Fruit fly (Drosophila melanogaster) whole organism, embryonic: Measurements from ENCODE around the gene Ror.
A peak's percentile ranks its signal among the peaks of the same experiment; 100 is the strongest.

Source experiments
- CG10431 ChIP-seq: fragments of 200-800 bp; sonication (Bioruptor generic); optimal IDR thresholded peaks from 3 replicates; lab custom pipeline; 2018; ENCODE audit warnings: missing biosample characterization, mild to moderate bottlenecking, missing genetic modification characterization
- CG10654 ChIP-seq: fragments of 200-800 bp; sonication (Bioruptor generic); optimal IDR thresholded peaks from 2 replicates; lab custom pipeline; 2016; ENCODE audit warnings: missing biosample characterization, missing genetic modification characterization
- CG13123 ChIP-seq: fragments of 200-800 bp; sonication (Bioruptor generic); optimal IDR thresholded peaks from 2 replicates; lab custom pipeline; 2016; ENCODE audit warnings: missing biosample characterization, missing genetic modification characterization
- CG13775 ChIP-seq: fragments of 200-800 bp; sonication (Bioruptor generic); optimal IDR thresholded peaks from 3 replicates; lab custom pipeline; 2017; ENCODE audit warnings: missing biosample characterization, mild to moderate bottlenecking, missing genetic modification characterization
- CG14860 ChIP-seq: fragments of 200-800 bp; sonication (Bioruptor generic); IDR thresholded peaks from 3 replicates; pipeline ENCODE4 v1.3.6; 2022; ENCODE audit warnings: missing biosample characterization, missing genetic modification characterization; ENCODE audit not compliant: partially characterized antibody
- CG15479 ChIP-seq: fragments of 200-800 bp; sonication (Bioruptor generic); optimal IDR thresholded peaks from 3 replicates; lab custom pipeline; 2019; ENCODE audit warnings: missing biosample characterization, mild to moderate bottlenecking, missing genetic modification characterization, moderate library complexity
- CG15514 ChIP-seq: fragments of 200-800 bp; sonication (Bioruptor generic); optimal IDR thresholded peaks from 3 replicates; lab custom pipeline; 2017; ENCODE audit warnings: missing biosample characterization, missing genetic modification characterization, mild to moderate bottlenecking, moderate library complexity, missing genetic modification reagents
- CG17328 ChIP-seq: fragments of 200-800 bp; sonication (Bioruptor generic); IDR thresholded peaks from 2 replicates; pipeline ENCODE4 v1.3.6; 2022; ENCODE audit warnings: missing biosample characterization, missing genetic modification characterization
- CG17829 ChIP-seq: fragments of 200-800 bp; optimal IDR thresholded peaks from 2 replicates; lab custom pipeline; 2019; ENCODE audit warnings: missing biosample characterization, mild to moderate bottlenecking, missing genetic modification characterization, moderate library complexity
- CG18011 ChIP-seq: fragments of 200-800 bp; sonication (Bioruptor generic); optimal IDR thresholded peaks from 2 replicates; lab custom pipeline; 2017; ENCODE audit warnings: missing biosample characterization, missing genetic modification characterization, mild to moderate bottlenecking, moderate library complexity, missing genotype
- CG18476 ChIP-seq: fragments of 200-800 bp; sonication (Bioruptor generic); optimal IDR thresholded peaks from 2 replicates; lab custom pipeline; 2016; ENCODE audit warnings: missing biosample characterization, mild to moderate bottlenecking, missing genetic modification characterization
- CG3065 ChIP-seq: fragments of 200-800 bp; sonication (Bioruptor generic); optimal IDR thresholded peaks from 2 replicates; lab custom pipeline; 2016; ENCODE audit warnings: missing biosample characterization, missing genetic modification characterization
- CG5180 ChIP-seq: fragments of 200-800 bp; sonication (Bioruptor generic); optimal IDR thresholded peaks from 3 replicates; lab custom pipeline; 2017; ENCODE audit warnings: missing biosample characterization, missing genetic modification characterization, mild to moderate bottlenecking, moderate library complexity, missing genetic modification reagents
- CG5953 ChIP-seq: fragments of 200-800 bp; sonication (Bioruptor generic); IDR thresholded peaks from 2 replicates; pipeline ENCODE4 v1.3.6; 2022; ENCODE audit warnings: missing biosample characterization, missing genetic modification characterization
- CG7271 ChIP-seq: fragments of 200-800 bp; sonication (Bioruptor generic); optimal IDR thresholded peaks from 2 replicates; lab custom pipeline; 2018; ENCODE audit warnings: missing biosample characterization, mild to moderate bottlenecking, missing genetic modification characterization, moderate library complexity
- CG8359 ChIP-seq: fragments of 200-800 bp; sonication (Bioruptor generic); optimal IDR thresholded peaks from 2 replicates; lab custom pipeline; 2017; ENCODE audit warnings: missing biosample characterization, mild to moderate bottlenecking, missing genetic modification characterization, borderline replicate concordance
- CG8765 ChIP-seq: fragments of 200-800 bp; sonication (Bioruptor generic); IDR thresholded peaks from 2 replicates; pipeline ENCODE4 v1.3.6; 2022; ENCODE audit warnings: missing biosample characterization, missing genetic modification characterization
- CG8944 ChIP-seq: fragments of 200-800 bp; sonication (Bioruptor generic); optimal IDR thresholded peaks from 3 replicates; lab custom pipeline; 2016; ENCODE audit warnings: missing biosample characterization, missing genetic modification characterization
- CG9215 ChIP-seq: fragments of 200-800 bp; sonication (Bioruptor generic); IDR thresholded peaks from 2 replicates; pipeline ENCODE4 v1.3.6; 2022; ENCODE audit warnings: missing biosample characterization, missing genetic modification characterization
- Doc2 ChIP-seq: fragments of 200-800 bp; sonication (Bioruptor generic); IDR thresholded peaks from 2 replicates; pipeline ENCODE4 v1.3.6; 2022; ENCODE audit warnings: missing biosample characterization, missing genetic modification characterization
- Ets97D ChIP-seq: fragments of 200-800 bp; sonication (Bioruptor generic); optimal IDR thresholded peaks from 3 replicates; lab custom pipeline; 2016; ENCODE audit warnings: missing biosample characterization, missing genetic modification characterization
- Fer1 ChIP-seq: fragments of 200-800 bp; sonication (Bioruptor generic); optimal IDR thresholded peaks from 2 replicates; lab custom pipeline; 2017; ENCODE audit warnings: missing biosample characterization, mild to moderate bottlenecking, missing genetic modification characterization
- HLH54F ChIP-seq: fragments of 200-800 bp; sonication (Bioruptor generic); optimal IDR thresholded peaks from 3 replicates; lab custom pipeline; 2016; ENCODE audit warnings: missing biosample characterization, missing genetic modification characterization
- HmgD ChIP-seq: fragments of 200-800 bp; sonication (Bioruptor generic); optimal IDR thresholded peaks from 3 replicates; lab custom pipeline; 2016; ENCODE audit warnings: missing biosample characterization, missing genetic modification characterization
- Hr78 ChIP-seq, 2 experiments: fragments of 200-800 bp in 1 of 2; fragments of >200 bp in 1 of 2; sonication (Bioruptor generic) in 1 of 2; optimal IDR thresholded peaks; 2 replicates each; lab custom pipeline; 2017 to 2019; ENCODE audit warnings: missing biosample characterization in 2 of 2, missing genetic modification characterization in 2 of 2, mild to moderate bottlenecking in 1 of 2, moderate library complexity in 1 of 2
- Mes4 ChIP-seq: fragments of 200-800 bp; sonication (Bioruptor generic); optimal IDR thresholded peaks from 2 replicates; lab custom pipeline; 2016; ENCODE audit warnings: missing biosample characterization, missing genetic modification characterization
- NC2α ChIP-seq: fragments of 200-800 bp; sonication (Bioruptor generic); optimal IDR thresholded peaks from 2 replicates; lab custom pipeline; 2016; ENCODE audit warnings: missing biosample characterization, missing genetic modification characterization
- Ravus ChIP-seq: fragments of 200-800 bp; sonication (Bioruptor generic); IDR thresholded peaks from 2 replicates; pipeline ENCODE4 v1.3.6; 2022; ENCODE audit warnings: missing biosample characterization, missing genetic modification characterization
- ab ChIP-seq: fragments of 200-800 bp; sonication (Bioruptor generic); optimal IDR thresholded peaks from 2 replicates; lab custom pipeline; 2016; ENCODE audit warnings: missing biosample characterization, missing genetic modification characterization
- bigmax ChIP-seq: fragments of 200-800 bp; sonication (Bioruptor generic); optimal IDR thresholded peaks from 2 replicates; lab custom pipeline; 2018; ENCODE audit warnings: missing biosample characterization, mild to moderate bottlenecking, missing genetic modification characterization
- br ChIP-seq: fragments of >200 bp; optimal IDR thresholded peaks from 2 replicates; lab custom pipeline; 2017
- ci ChIP-seq: fragments of 200-800 bp; sonication (Bioruptor generic); IDR thresholded peaks from 3 replicates; pipeline ENCODE4 v1.3.6; 2022; ENCODE audit warnings: missing biosample characterization, missing genetic modification characterization
- crol ChIP-seq: fragments of 200-800 bp; sonication (Bioruptor generic); IDR thresholded peaks from 2 replicates; pipeline ENCODE4 v1.3.6; 2022; ENCODE audit warnings: missing biosample characterization, missing genetic modification characterization
- da ChIP-seq: fragments of 200-800 bp; sonication (Bioruptor generic); optimal IDR thresholded peaks from 2 replicates; lab custom pipeline; 2016; ENCODE audit warnings: missing biosample characterization, missing genetic modification characterization
- dm ChIP-seq: fragments of 200-800 bp; sonication (Bioruptor generic); optimal IDR thresholded peaks from 3 replicates; lab custom pipeline; 2016; ENCODE audit warnings: missing biosample characterization, missing genetic modification characterization
- emc ChIP-seq: fragments of 200-800 bp; sonication (Bioruptor generic); optimal IDR thresholded peaks from 2 replicates; lab custom pipeline; 2016; ENCODE audit warnings: missing biosample characterization, missing genetic modification characterization
- ems ChIP-seq: fragments of 200-800 bp; sonication (Bioruptor generic); optimal IDR thresholded peaks from 3 replicates; lab custom pipeline; 2016; ENCODE audit warnings: missing biosample characterization, missing genetic modification characterization
- eve ChIP-seq, 2 experiments: fragments of >200 bp; optimal IDR thresholded peaks; 2 replicates each; lab custom pipeline; 2017; ENCODE audit warnings: missing biosample characterization in 2 of 2, missing genetic modification characterization in 2 of 2
- ewg ChIP-seq: fragments of 200-800 bp; sonication (Bioruptor generic); optimal IDR thresholded peaks from 3 replicates; lab custom pipeline; 2017; ENCODE audit warnings: mild to moderate bottlenecking, missing biosample characterization, missing genetic modification reagents, missing genetic modification characterization
- fd3F ChIP-seq: fragments of 200-800 bp; sonication (Bioruptor generic); optimal IDR thresholded peaks from 2 replicates; lab custom pipeline; 2018; ENCODE audit warnings: missing biosample characterization, mild to moderate bottlenecking, missing genetic modification characterization, moderate library complexity
- gcm ChIP-seq: fragments of 200-800 bp; sonication (Bioruptor generic); optimal IDR thresholded peaks from 2 replicates; lab custom pipeline; 2019; ENCODE audit warnings: missing biosample characterization, mild to moderate bottlenecking, missing genetic modification characterization, moderate library complexity
- jigr1 ChIP-seq: fragments of 200-800 bp; sonication (Bioruptor generic); IDR thresholded peaks from 3 replicates; pipeline ENCODE4 v1.3.6; 2022; ENCODE audit warnings: missing biosample characterization, missing genetic modification characterization
- mirr ChIP-seq: fragments of 200-800 bp; sonication (Bioruptor generic); optimal IDR thresholded peaks from 3 replicates; lab custom pipeline; 2018; ENCODE audit warnings: missing biosample characterization, mild to moderate bottlenecking, missing genetic modification characterization
- nerfin-2 ChIP-seq: fragments of 200-800 bp; sonication (Bioruptor generic); IDR thresholded peaks from 2 replicates; pipeline ENCODE4 v1.3.6; 2022; ENCODE audit warnings: missing biosample characterization, missing genetic modification characterization; ENCODE audit not compliant: partially characterized antibody
- pan ChIP-seq, 4 experiments: fragments of >200 bp in 3 of 4; fragments of 200-800 bp in 1 of 4; sonication (Bioruptor generic) in 1 of 4; optimal IDR thresholded peaks in 3 of 4; IDR thresholded peaks in 1 of 4; 2 replicates each; pipeline versions ENCODE4 v1.3.6 to Lab custom; 2017 to 2022; ENCODE audit warnings: missing biosample characterization in 2 of 4, missing genetic modification characterization in 2 of 4, mixed read lengths in 1 of 4
- prd ChIP-seq, 3 experiments: fragments of >200 bp in 2 of 3; fragments of 200-800 bp in 1 of 3; sonication (Bioruptor generic) in 1 of 3; optimal IDR thresholded peaks in 2 of 3; IDR thresholded peaks in 1 of 3; 2 replicates in 2 of 3; 3 replicates in 1 of 3; pipeline versions ENCODE4 v1.3.6 to Lab custom; 2017 to 2022; ENCODE audit warnings: missing biosample characterization in 1 of 3, missing genetic modification characterization in 1 of 3
- repo ChIP-seq: fragments of 200-800 bp; sonication (Bioruptor generic); optimal IDR thresholded peaks from 2 replicates; lab custom pipeline; 2016; ENCODE audit warnings: missing biosample characterization, missing genetic modification characterization
- schlank ChIP-seq: fragments of 200-800 bp; sonication (Bioruptor generic); optimal IDR thresholded peaks from 2 replicates; lab custom pipeline; 2018; ENCODE audit warnings: missing biosample characterization, mild to moderate bottlenecking, missing genetic modification characterization
- sim ChIP-seq: fragments of 200-800 bp; sonication (Bioruptor generic); IDR thresholded peaks from 2 replicates; pipeline ENCODE4 v1.3.6; 2022; ENCODE audit warnings: missing biosample characterization, missing genetic modification characterization
- slou ChIP-seq: fragments of 200-800 bp; sonication (Bioruptor generic); optimal IDR thresholded peaks from 3 replicates; lab custom pipeline; 2016; ENCODE audit warnings: missing biosample characterization, missing genetic modification characterization
- unpg ChIP-seq: fragments of 200-800 bp; sonication (Bioruptor generic); optimal IDR thresholded peaks from 3 replicates; lab custom pipeline; 2018; ENCODE audit warnings: missing biosample characterization, mild to moderate bottlenecking, missing genetic modification characterization, moderate library complexity

The Ror gene

dm6 chr2L:10303786-10304185 is 52.1 kb downstream of the Ror start, which contains the start of gene nmd (continued):
- TF ChIP-seq CG10654 (GFP tag; lab: Kevin White, UChicago) (peak; percentile 3), unpg (GFP tag; lab: Kevin White, UChicago) (no peak), slou (GFP tag; lab: Kevin White, UChicago) (no peak), pan (optimal IDR thresholded peaks at IDR 0.05; lab: Kevin White, UChicago) (no peak), pan (GFP tag; optimal IDR thresholded peaks at IDR 0.05 in 1 of 2, IDR thresholded peaks at IDR 0.05 in 1 of 2) (no peak), prd (optimal IDR thresholded peaks at IDR 0.05; lab: Kevin White, UChicago) (no peak), prd (GFP tag; IDR thresholded peaks at IDR 0.05; lab: Robert Waterston, UW) (peak; percentile 4; the same call in 1 of the 3 replicates), NC2α (GFP tag; lab: Kevin White, UChicago) (no peak), Hr78 (GFP tag; optimal IDR thresholded peaks at IDR 0.05; lab: Kevin White, UChicago) (no peak), CG15514 (GFP tag; lab: Kevin White, UChicago) (peak; percentile 82), mirr (no peak), schlank (no peak), CG17328 (GFP tag; lab: Robert Waterston, UW) (no peak; the same call in 1 of the 2 replicates), sim (GFP tag; lab: Robert Waterston, UW) (no peak), ewg (GFP tag; lab: Kevin White, UChicago) (no peak), fd3F (GFP tag; lab: Kevin White, UChicago) (no peak), CG17829 (tag; lab: Kevin White, UChicago) (peak; percentile 13), ab (GFP tag; lab: Kevin White, UChicago) (no peak), CG15479 (GFP tag; lab: Kevin White, UChicago) (no peak), HLH54F (no peak), emc (GFP tag; lab: Kevin White, UChicago) (no peak), da (GFP tag; lab: Kevin White, UChicago) (no peak), jigr1 (GFP tag; lab: Robert Waterston, UW) (no peak; the same call in 2 of the 3 replicates), CG8765 (GFP tag; lab: Robert Waterston, UW) (no peak), Fer1 (GFP tag; lab: Kevin White, UChicago) (peak; percentile 50), repo (GFP tag; lab: Kevin White, UChicago) (no peak), Ravus (GFP tag; lab: Robert Waterston, UW) (no peak), CG13123 (GFP tag; lab: Kevin White, UChicago) (no peak), CG13775 (GFP tag; lab: Kevin White, UChicago) (no peak), HmgD (GFP tag; lab: Kevin White, UChicago) (peak; percentile 34), Doc2 (GFP tag; lab: Robert Waterston, UW) (no peak), ems (GFP tag; lab: Kevin White, UChicago) (no peak), nerfin-2 (GFP tag; lab: Robert Waterston, UW) (no peak), Mes4 (GFP tag; lab: Kevin White, UChicago) (no peak), CG8359 (GFP tag; lab: Kevin White, UChicago) (no peak), crol (GFP tag; lab: Robert Waterston, UW) (no peak), ci (GFP tag; lab: Robert Waterston, UW) (no peak), CG5953 (GFP tag; lab: Robert Waterston, UW) (no peak), CG10431 (GFP tag; lab: Kevin White, UChicago) (peak; percentile 91), bigmax (no peak), CG7271 (tag; lab: Kevin White, UChicago) (no peak), dm (GFP tag; lab: Kevin White, UChicago) (peak; percentile 45), CG9215 (GFP tag; lab: Robert Waterston, UW) (no peak), eve (GFP tag; optimal IDR thresholded peaks at IDR 0.05; lab: Kevin White, UChicago) (no peak), CG14860 (GFP tag; lab: Robert Waterston, UW) (no peak), br (lab: Kevin White, UChicago) (no peak), CG3065 (GFP tag; lab: Kevin White, UChicago) (no peak), gcm (GFP tag; lab: Kevin White, UChicago) (no peak), CG8944 (GFP tag; lab: Kevin White, UChicago) (no peak), CG5180 (GFP tag; lab: Kevin White, UChicago) (no peak), CG18476 (no peak), Ets97D (GFP tag; lab: Kevin White, UChicago) (peak; percentile 48), CG18011 (no peak)
